Worm (Caenorhabditis elegans) whole organism, young adult: ENCODE data around the gene K02E2.6.

Experiments
- ama-1 ChIP-seq, 3 experiments: fragments of 150-350 bp in 1 of 3; sonication (generic microtip) in 2 of 3; optimal IDR thresholded peaks; 2 replicates each; lab custom pipeline; 2014 to 2018; ENCODE audit warnings: missing biosample characterization in 2 of 3, missing genetic modification characterization in 2 of 3, missing genetic modification reagents in 2 of 3
- lsy-27 ChIP-seq: sonication (generic microtip); optimal IDR thresholded peaks from 2 replicates; lab custom pipeline; 2017; ENCODE audit warnings: missing genetic modification characterization, mild to moderate bottlenecking, missing compliant biosample characterization, antibody characterized with exemption, missing genotype, borderline replicate concordance; ENCODE audit not compliant: insufficient read depth
- madf-10 ChIP-seq: sonication (generic microtip); optimal IDR thresholded peaks from 2 replicates; lab custom pipeline; 2016; ENCODE audit warnings: mild to moderate bottlenecking, missing genetic modification characterization, missing compliant biosample characterization
- madf-3 ChIP-seq: fragments of 200-800 bp; sonication (Bioruptor generic); IDR thresholded peaks from 2 replicates; pipeline ENCODE4 v1.3.6; 2022; ENCODE audit warnings: missing genetic modification reagents, missing genetic modification characterization, missing compliant biosample characterization
- nfya-1 ChIP-seq: sonication (generic microtip); optimal IDR thresholded peaks from 2 replicates; lab custom pipeline; 2017; ENCODE audit warnings: antibody characterized with exemption, missing compliant biosample characterization, missing genetic modification characterization, borderline replicate concordance; ENCODE audit not compliant: insufficient read depth
- zfh-2 ChIP-seq: fragments of 200-800 bp; sonication (Bioruptor generic); conservative IDR thresholded peaks from 2 replicates; pipeline ENCODE4 v1.3.6; 2022; ENCODE audit warnings: missing genetic modification reagents, missing genetic modification characterization, missing compliant biosample characterization
- ztf-6 ChIP-seq: fragments of 200-800 bp; sonication (Bioruptor generic); IDR thresholded peaks from 2 replicates; pipeline ENCODE4 v1.3.6; 2022; ENCODE audit warnings: missing genetic modification reagents, missing genetic modification characterization, missing compliant biosample characterization

DNA sequence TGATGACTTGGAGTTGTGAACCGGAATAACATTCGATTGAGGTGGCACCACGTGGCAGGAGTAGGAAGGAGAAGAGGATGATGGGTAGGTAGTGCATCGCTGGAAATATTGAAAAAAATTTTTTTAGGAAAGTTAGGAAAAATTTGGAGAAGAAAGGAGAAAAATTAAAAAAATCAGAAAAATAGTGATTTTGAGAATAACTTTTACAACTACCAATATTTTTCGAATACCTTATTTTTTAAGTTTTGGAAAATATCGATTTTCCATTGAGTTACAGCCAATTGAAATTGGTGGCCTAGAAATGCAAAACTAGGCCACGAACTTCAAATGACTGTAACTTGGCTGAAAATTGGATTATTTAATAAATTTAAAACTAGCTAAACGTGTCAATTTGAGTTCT is 45.1 kb upstream of the K02E2.6 start, which contains the start of gene Y38H6A.5:
- TF ChIP-seq zfh-2 = no peak
- no peak for TF ChIP-seq madf-10
- no peak for TF ChIP-seq ztf-6 (GFP tag; lab: Robert Waterston, UW)
- TF ChIP-seq madf-3 (GFP tag; lab: Robert Waterston, UW) = no peak
- TF ChIP-seq ama-1 (optimal IDR thresholded peaks at IDR 0.05; lab: Kevin White, UChicago) = no peak
- no peak for TF ChIP-seq ama-1 (GFP tag; optimal IDR thresholded peaks at IDR 0.05; lab: Kevin White, UChicago)
- no peak for TF ChIP-seq lsy-27
- no peak for TF ChIP-seq nfya-1 (tag; lab: Kevin White, UChicago)
